Worm (Caenorhabditis elegans): ENCODE data around the gene ZK622.4.

Gene ZK622.4

ce11 chrII:5321718-5322286 lies 29.3 kb downstream of the ZK622.4 start (continued):
- TF ChIP-seq alr-1 (tag; optimal IDR thresholded peaks at IDR 0.05; ENCODE audit: borderline replicate concordance), result no peak
- TF ChIP-seq lin-14 (GFP tag; optimal IDR thresholded peaks at IDR 0.05), result peak; percentile 88
- no peak for TF ChIP-seq fkh-4 (tag; optimal IDR thresholded peaks at IDR 0.05; ENCODE audit: borderline replicate concordance)
- TF ChIP-seq fkh-10 (GFP tag; optimal IDR thresholded peaks at IDR 0.05), result no peak
- TF ChIP-seq egl-13 (tag; optimal IDR thresholded peaks at IDR 0.05), result no peak
- TF ChIP-seq F16B12.6 (tag; optimal IDR thresholded peaks at IDR 0.05), result no peak
- TF ChIP-seq sup-37 (GFP tag; optimal IDR thresholded peaks at IDR 0.05), result peak; percentile 56

- TF ChIP-seq unc-30 (tag; optimal IDR thresholded peaks at IDR 0.05), result no peak
- TF ChIP-seq alr-1 (tag; optimal IDR thresholded peaks at IDR 0.05; ENCODE audit: borderline replicate concordance), result no peak
- peak; percentile 61 for TF ChIP-seq blmp-1 (tag; optimal IDR thresholded peaks at IDR 0.05)
- peak in 3 of 6 experiments; percentile 1 to 69 (median 39) for TF ChIP-seq elt-3 (tag; optimal IDR thresholded peaks at IDR 0.05)
- no peak for TF ChIP-seq snpc-4 (tag; optimal IDR thresholded peaks at IDR 0.05)
- TF ChIP-seq lin-14 (GFP tag; optimal IDR thresholded peaks at IDR 0.05), result peak; percentile 30
- TF ChIP-seq lin-15B (tag; optimal IDR thresholded peaks at IDR 0.05), result no peak
- TF ChIP-seq dsc-1 (tag; optimal IDR thresholded peaks at IDR 0.05), result no peak
- TF ChIP-seq efl-1 (optimal IDR thresholded peaks at IDR 0.05), result no peak
- peak in 1 of 2 experiments; percentile 47 for TF ChIP-seq efl-1 (GFP tag; optimal IDR thresholded peaks at IDR 0.05 in 1 of 2)
- peak; percentile 82 for TF ChIP-seq nhr-85 (tag)
Observed at ce11 chrII:5322732-5323326, 30.3 kb downstream of the ZK622.4 start, which contains the start of gene vhp-1. Gene vhp-1, plus strand, starts transcription at chrII:5323276.

- TF ChIP-seq elt-2 (tag; optimal IDR thresholded peaks at IDR 0.05), result peak; percentile 99
- no peak for TF ChIP-seq jun-1 (tag; optimal IDR thresholded peaks at IDR 0.05)
- peak in 1 of 2 experiments; percentile 55 for TF ChIP-seq lin-35 (GFP tag; optimal IDR thresholded peaks at IDR 0.05)
- no peak for TF ChIP-seq efl-3 (GFP tag; optimal IDR thresholded peaks at IDR 0.05)
- peak; percentile 23 for TF ChIP-seq pax-3 (tag; optimal IDR thresholded peaks at IDR 0.05)
- TF ChIP-seq nhr-71 (tag; optimal IDR thresholded peaks at IDR 0.05), result peak; percentile 46
- peak in 1 of 2 experiments; percentile 21 for TF ChIP-seq lsy-2 (tag; optimal IDR thresholded peaks at IDR 0.05)
- peak; percentile 28 for TF ChIP-seq C16A3.4 (tag; optimal IDR thresholded peaks at IDR 0.05)
- peak; percentile 96 for TF ChIP-seq pqm-1 (tag; optimal IDR thresholded peaks at IDR 0.05)
- no peak for TF ChIP-seq Y116A8C.19 (tag; optimal IDR thresholded peaks at IDR 0.05; ENCODE audit: borderline replicate concordance)
- TF ChIP-seq nhr-237 (tag; optimal IDR thresholded peaks at IDR 0.05), result no peak
- TF ChIP-seq nhr-20 (tag; optimal IDR thresholded peaks at IDR 0.05), result peak; percentile 38
Observed at ce11 chrII:5323773-5324172, 31.3 kb downstream of the ZK622.4 start.

ce11 chrII:5324653-5325052 lies 32.2 kb downstream of the ZK622.4 start:
- TF ChIP-seq elt-3 (tag; optimal IDR thresholded peaks at IDR 0.05) (peak in 2 of 6 experiments; percentile 17 to 60), blmp-1 (tag; optimal IDR thresholded peaks at IDR 0.05) (peak; percentile 3), efl-1 (optimal IDR thresholded peaks at IDR 0.05) (no peak), efl-1 (GFP tag; optimal IDR thresholded peaks at IDR 0.05 in 1 of 2) (peak in 1 of 2 experiments; percentile 49), hlh-17 (GFP tag; optimal IDR thresholded peaks at IDR 0.05; ENCODE audit: borderline replicate concordance) (no peak), skn-1 (tag; optimal IDR thresholded peaks at IDR 0.05) (no peak), lin-14 (GFP tag; optimal IDR thresholded peaks at IDR 0.05) (peak; percentile 7), grh-1 (GFP tag; IDR thresholded peaks at IDR 0.05) (0 out of 2 replicates have a peak, but pooled peaks have one; percentile 48), nhr-85 (tag) (peak; percentile 88)

- no peak for TF ChIP-seq unc-62 (GFP tag; optimal IDR thresholded peaks at IDR 0.05)
- no peak for TF ChIP-seq lin-39 (tag; optimal IDR thresholded peaks at IDR 0.05)
- TF ChIP-seq tbx-2 (tag; optimal IDR thresholded peaks at IDR 0.05), result peak; percentile 52
- peak; percentile 74 for TF ChIP-seq fkh-10 (GFP tag; optimal IDR thresholded peaks at IDR 0.05)
- peak; percentile 17 for TF ChIP-seq lin-13 (GFP tag; optimal IDR thresholded peaks at IDR 0.05)
- peak; percentile 95 for TF ChIP-seq lin-14 (GFP tag; optimal IDR thresholded peaks at IDR 0.05)
- TF ChIP-seq lsy-2 (tag; optimal IDR thresholded peaks at IDR 0.05), result peak; percentile 31 to 78
- no peak for TF ChIP-seq nhr-90 (tag; optimal IDR thresholded peaks at IDR 0.05; ENCODE audit: poor library complexity)
- TF ChIP-seq sptf-1 (tag; optimal IDR thresholded peaks at IDR 0.05), result no peak
- TF ChIP-seq C04F5.9 (tag; optimal IDR thresholded peaks at IDR 0.05), result no peak
- TF ChIP-seq unc-98 (GFP tag; IDR thresholded peaks at IDR 0.05), result no peak
- peak; percentile 64 for TF ChIP-seq nhr-77 (tag; optimal IDR thresholded peaks at IDR 0.05)
- TF ChIP-seq snpc-4 (tag; optimal IDR thresholded peaks at IDR 0.05), result no peak
- peak; percentile 54 for TF ChIP-seq snu-23 (GFP tag; optimal IDR thresholded peaks at IDR 0.05)
- peak; percentile 19 for TF ChIP-seq C16A3.4 (tag; optimal IDR thresholded peaks at IDR 0.05)
- no peak for TF ChIP-seq ama-1 (optimal IDR thresholded peaks at IDR 0.05)
- TF ChIP-seq efl-1 (optimal IDR thresholded peaks at IDR 0.05), result peak; percentile 69 to 81
- TF ChIP-seq efl-1 (GFP tag; optimal IDR thresholded peaks at IDR 0.05 in 1 of 2), result peak; percentile 27 to 93
- no peak for TF ChIP-seq lin-15B (tag; optimal IDR thresholded peaks at IDR 0.05)
Observed at ce11 chrII:5326024-5326627, 33.6 kb downstream of the ZK622.4 start.

Measured in whole organism, L1 larva.